Worm (Caenorhabditis elegans): ENCODE data around the gene K02A6.2.

- no peak for TF ChIP-seq elt-3 (tag; optimal IDR thresholded peaks at IDR 0.05)
- no peak for TF ChIP-seq mep-1 (tag; optimal IDR thresholded peaks at IDR 0.05)
- TF ChIP-seq lin-32 (GFP tag; optimal IDR thresholded peaks at IDR 0.05): no peak
- no peak for TF ChIP-seq pha-4 (tag; optimal IDR thresholded peaks at IDR 0.05)
Measured at ce11 chrX:8252293-8252692, 27.5 kb upstream of the K02A6.2 start, which contains the start of gene M60.6.

Data from whole organism, mixed stage, embryonic.